Worm (Caenorhabditis elegans) whole organism, L1 larva: ENCODE measurements around the gene nuaf-1.

Source experiments
- C04F5.9 ChIP-seq: sonication (generic microtip); optimal IDR thresholded peaks from 2 replicates; lab custom pipeline; 2016; ENCODE audit warnings: missing genetic modification characterization, missing compliant biosample characterization
- C16A3.4 ChIP-seq: fragments of 150-350 bp; optimal IDR thresholded peaks from 2 replicates; lab custom pipeline; 2014; ENCODE audit warnings: missing biosample characterization, missing genetic modification characterization
- C34B4.2 ChIP-seq: sonication (generic microtip); optimal IDR thresholded peaks from 2 replicates; lab custom pipeline; 2017; ENCODE audit warnings: mild to moderate bottlenecking, missing genetic modification characterization, missing compliant biosample characterization
- Y116A8C.19 ChIP-seq: sonication (generic microtip); optimal IDR thresholded peaks from 2 replicates; lab custom pipeline; 2016; ENCODE audit warnings: missing compliant biosample characterization, missing genetic modification characterization, borderline replicate concordance
- aha-1 ChIP-seq: fragments of 150-350 bp; optimal IDR thresholded peaks from 2 replicates; lab custom pipeline; 2014; ENCODE audit warnings: missing biosample characterization, missing genetic modification characterization
- alr-1 ChIP-seq: fragments of 200-800 bp; sonication (Bioruptor generic); optimal IDR thresholded peaks from 2 replicates; lab custom pipeline; 2018; ENCODE audit warnings: borderline replicate concordance, mild to moderate bottlenecking, missing genetic modification characterization, missing compliant biosample characterization
- ama-1 ChIP-seq: fragments of 150-350 bp; optimal IDR thresholded peaks from 2 replicates; lab custom pipeline; 2014
- ceh-63 ChIP-seq: fragments of 200-800 bp; sonication (Bioruptor generic); optimal IDR thresholded peaks from 2 replicates; lab custom pipeline; 2018; ENCODE audit warnings: mild to moderate bottlenecking, missing genetic modification characterization, missing compliant biosample characterization
- ceh-8 ChIP-seq: fragments of 200-800 bp; sonication (Bioruptor generic); optimal IDR thresholded peaks from 2 replicates; lab custom pipeline; 2018; ENCODE audit warnings: mild to moderate bottlenecking, missing genetic modification characterization, moderate library complexity, missing compliant biosample characterization
- ceh-88 ChIP-seq: fragments of 200-800 bp; sonication (Bioruptor generic); IDR thresholded peaks from 2 replicates; pipeline ENCODE4 v1.3.6; 2022; ENCODE audit warnings: missing genetic modification characterization, missing compliant biosample characterization
- ces-1 ChIP-seq: fragments of 150-350 bp; optimal IDR thresholded peaks from 2 replicates; lab custom pipeline; 2014; ENCODE audit warnings: missing biosample characterization, missing genetic modification reagents, missing genetic modification characterization
- dpl-1 ChIP-seq, 3 experiments: fragments of 150-350 bp in 2 of 3; sonication (generic microtip) in 1 of 3; optimal IDR thresholded peaks; 2 replicates each; lab custom pipeline; 2014 to 2017; ENCODE audit warnings: missing biosample characterization in 3 of 3, missing genetic modification characterization in 3 of 3, missing genetic modification reagents in 3 of 3
- efl-1 ChIP-seq, 4 experiments: fragments of 150-350 bp; optimal IDR thresholded peaks in 3 of 4; peaks in 1 of 4; 1 replicate in 1 of 4; 2 replicates in 3 of 4; lab custom pipeline; 2014; ENCODE audit warnings: missing biosample characterization in 2 of 4, missing genetic modification characterization in 2 of 4, missing genetic modification reagents in 2 of 4
- egl-27 ChIP-seq, 2 experiments: fragments of 150-350 bp in 1 of 2; sonication (generic microtip); optimal IDR thresholded peaks; 3 replicates each; lab custom pipeline; 2017 to 2018; ENCODE audit warnings: missing biosample characterization in 2 of 2, missing genetic modification characterization in 2 of 2, missing genetic modification reagents in 2 of 2
- elt-2 ChIP-seq: sonication (generic microtip); optimal IDR thresholded peaks from 2 replicates; lab custom pipeline; 2016; ENCODE audit warnings: missing genetic modification characterization, mild to moderate bottlenecking, inconsistent platforms, missing compliant biosample characterization, missing genetic modification reagents
- elt-3 ChIP-seq, 6 experiments: fragments of 150-350 bp in 1 of 6; sonication (generic microtip); optimal IDR thresholded peaks; 2 replicates each; lab custom pipeline; 2017 to 2018; ENCODE audit warnings: missing biosample characterization in 6 of 6, missing genetic modification characterization in 6 of 6, inconsistent platforms in 1 of 6
- fos-1 ChIP-seq: fragments of 150-350 bp; optimal IDR thresholded peaks from 2 replicates; lab custom pipeline; 2014; ENCODE audit warnings: missing biosample characterization, missing genetic modification characterization
- grh-1 ChIP-seq: fragments of 200-800 bp; sonication (Bioruptor generic); IDR thresholded peaks from 2 replicates; pipeline ENCODE4 v1.3.6; 2022; ENCODE audit warnings: missing genetic modification reagents, missing genetic modification characterization, missing compliant biosample characterization
- lin-13 ChIP-seq: fragments of 150-350 bp; optimal IDR thresholded peaks from 2 replicates; lab custom pipeline; 2014; ENCODE audit warnings: missing biosample characterization, missing genetic modification reagents, missing genetic modification characterization
- lin-14 ChIP-seq: fragments of 200-800 bp; sonication (Bioruptor generic); optimal IDR thresholded peaks from 2 replicates; lab custom pipeline; 2018; ENCODE audit warnings: mild to moderate bottlenecking, missing genetic modification characterization, moderate library complexity, missing compliant biosample characterization
- lin-15B ChIP-seq: fragments of 150-350 bp; sonication (generic microtip); optimal IDR thresholded peaks from 3 replicates; lab custom pipeline; 2014; ENCODE audit warnings: missing biosample characterization, missing genetic modification characterization
- lin-35 ChIP-seq, 2 experiments: fragments of 150-350 bp; optimal IDR thresholded peaks; 2 replicates each; lab custom pipeline; 2014; ENCODE audit warnings: missing biosample characterization in 2 of 2, missing genetic modification characterization in 2 of 2, missing genetic modification reagents in 2 of 2
- mep-1 ChIP-seq: fragments of 150-350 bp; optimal IDR thresholded peaks from 2 replicates; lab custom pipeline; 2014; ENCODE audit warnings: missing biosample characterization, missing genetic modification characterization
- nhr-12 ChIP-seq: sonication (generic microtip); optimal IDR thresholded peaks from 2 replicates; lab custom pipeline; 2017; ENCODE audit warnings: missing biosample characterization, missing genetic modification characterization
- nhr-19 ChIP-seq: fragments of 200-800 bp; sonication (Bioruptor generic); conservative IDR thresholded peaks from 2 replicates; pipeline ENCODE4 v1.3.6; 2022; ENCODE audit warnings: missing genetic modification characterization, missing compliant biosample characterization
- nhr-20 ChIP-seq: sonication (generic microtip); optimal IDR thresholded peaks from 2 replicates; lab custom pipeline; 2016; ENCODE audit warnings: mild to moderate bottlenecking, missing genetic modification characterization, missing compliant biosample characterization
- nhr-28 ChIP-seq: fragments of 150-350 bp; optimal IDR thresholded peaks from 2 replicates; lab custom pipeline; 2014; ENCODE audit warnings: missing biosample characterization, missing genetic modification characterization
- nhr-47 ChIP-seq: sonication (generic microtip); optimal IDR thresholded peaks from 2 replicates; lab custom pipeline; 2016; ENCODE audit warnings: mild to moderate bottlenecking, missing genetic modification characterization, moderate library complexity, missing compliant biosample characterization
- nhr-71 ChIP-seq: sonication (generic microtip); optimal IDR thresholded peaks from 2 replicates; lab custom pipeline; 2016; ENCODE audit warnings: mild to moderate bottlenecking, missing genetic modification characterization, moderate library complexity, missing compliant biosample characterization
- nhr-77 ChIP-seq: fragments of 150-350 bp; optimal IDR thresholded peaks from 2 replicates; lab custom pipeline; 2014; ENCODE audit warnings: missing biosample characterization, missing genetic modification characterization
- nhr-85 ChIP-seq: sonication (generic microtip); peaks from one replicate; lab custom pipeline; 2016; ENCODE audit warnings: missing genetic modification characterization, inconsistent platforms, missing compliant biosample characterization
- nhr-90 ChIP-seq: sonication (generic microtip); optimal IDR thresholded peaks from 2 replicates; lab custom pipeline; 2016; ENCODE audit warnings: mild to moderate bottlenecking, missing genetic modification characterization, missing compliant biosample characterization; ENCODE audit not compliant: poor library complexity
- pax-3 ChIP-seq: fragments of 200-800 bp; sonication (Bioruptor generic); optimal IDR thresholded peaks from 2 replicates; lab custom pipeline; 2018; ENCODE audit warnings: mild to moderate bottlenecking, missing genetic modification characterization, moderate library complexity, missing compliant biosample characterization
- pqm-1 ChIP-seq: sonication (generic microtip); optimal IDR thresholded peaks from 3 replicates; lab custom pipeline; 2017; ENCODE audit warnings: missing biosample characterization, missing genetic modification characterization
- snpc-4 ChIP-seq: fragments of 150-350 bp; optimal IDR thresholded peaks from 2 replicates; lab custom pipeline; 2014; ENCODE audit warnings: missing biosample characterization, missing genetic modification characterization
- snu-23 ChIP-seq: sonication (generic microtip); optimal IDR thresholded peaks from 2 replicates; lab custom pipeline; 2016; ENCODE audit warnings: missing genetic modification characterization, missing compliant biosample characterization
- tlp-1 ChIP-seq: fragments of 150-350 bp; optimal IDR thresholded peaks from 2 replicates; lab custom pipeline; 2014; ENCODE audit warnings: missing biosample characterization, missing genetic modification characterization
- unc-130 ChIP-seq: fragments of 150-350 bp; optimal IDR thresholded peaks from 2 replicates; lab custom pipeline; 2017; ENCODE audit warnings: missing biosample characterization, missing genetic modification characterization, inconsistent platforms
- unc-62 ChIP-seq: fragments of 150-350 bp; optimal IDR thresholded peaks from 2 replicates; lab custom pipeline; 2014; ENCODE audit warnings: missing biosample characterization, missing genetic modification reagents, missing genetic modification characterization
- unc-98 ChIP-seq: fragments of 200-800 bp; sonication (Bioruptor generic); IDR thresholded peaks from 2 replicates; pipeline ENCODE4 v1.3.6; 2022; ENCODE audit warnings: missing genetic modification characterization, missing compliant biosample characterization
- vab-15 ChIP-seq: sonication (generic microtip); optimal IDR thresholded peaks from 2 replicates; lab custom pipeline; 2017; ENCODE audit warnings: missing genotype, mild to moderate bottlenecking, missing genetic modification characterization, missing compliant biosample characterization
- zip-4 ChIP-seq: fragments of 200-800 bp; sonication (Bioruptor generic); optimal IDR thresholded peaks from 2 replicates; lab custom pipeline; 2018; ENCODE audit warnings: mild to moderate bottlenecking, missing genetic modification characterization, moderate library complexity, missing compliant biosample characterization
- ztf-11 ChIP-seq, 2 experiments: sonication (generic microtip); optimal IDR thresholded peaks; 2 replicates each; lab custom pipeline; 2016 to 2017; ENCODE audit warnings: missing genetic modification characterization in 2 of 2, missing biosample characterization in 1 of 2, missing compliant biosample characterization in 1 of 2
- ztf-4 ChIP-seq: fragments of 150-350 bp; optimal IDR thresholded peaks from 2 replicates; lab custom pipeline; 2014; ENCODE audit warnings: missing biosample characterization, missing genetic modification characterization

nuaf-1 gene

ce11 chrV:13575866-13576265 is 7.4 kb upstream of the nuaf-1 start:
- TF ChIP-seq vab-15 (tag; lab: Kevin White, UChicago) = no peak
- TF ChIP-seq efl-1 (optimal IDR thresholded peaks at IDR 0.05; lab: Kevin White, UChicago) = no peak
- no peak for TF ChIP-seq efl-1 (GFP tag; optimal IDR thresholded peaks at IDR 0.05 in 1 of 2; lab: Kevin White, UChicago)
- no peak for TF ChIP-seq nhr-77 (tag; lab: Kevin White, UChicago)
- TF ChIP-seq elt-3 (tag; optimal IDR thresholded peaks at IDR 0.05; lab: Kevin White, UChicago) = no peak
- no peak for TF ChIP-seq ztf-11 (tag; optimal IDR thresholded peaks at IDR 0.05; lab: Kevin White, UChicago)
- TF ChIP-seq ceh-88 (GFP tag; lab: Robert Waterston, UW) = no peak
- no peak for TF ChIP-seq tlp-1 (tag; lab: Kevin White, UChicago)
- TF ChIP-seq snpc-4 = no peak
- TF ChIP-seq ceh-8 (GFP tag; lab: Kevin White, UChicago) = no peak
- no peak for TF ChIP-seq egl-27 (tag; optimal IDR thresholded peaks at IDR 0.05; lab: Kevin White, UChicago)
- TF ChIP-seq unc-62 (GFP tag; lab: Kevin White, UChicago) = no peak
- TF ChIP-seq unc-130 (tag; lab: Kevin White, UChicago) = no peak

- TF ChIP-seq lin-13 (GFP tag; lab: Kevin White, UChicago) (no peak), egl-27 (tag; optimal IDR thresholded peaks at IDR 0.05; lab: Kevin White, UChicago) (no peak), fos-1 (tag; lab: Kevin White, UChicago) (no peak), ztf-4 (tag; lab: Kevin White, UChicago) (no peak), lin-35 (GFP tag; optimal IDR thresholded peaks at IDR 0.05; lab: Kevin White, UChicago) (peak in 1 of 2 experiments; percentile 32), elt-2 (peak; percentile 45)
Observed at ce11 chrV:13571714-13572258, 3.4 kb upstream of the nuaf-1 start, which contains the start of gene C50B8.4. Gene C50B8.4 (plus strand): TSS chrV:13572012.

ce11 chrV:13566967-13567366 is 1.5 kb downstream of the nuaf-1 start:
- TF ChIP-seq nhr-20 (tag; lab: Kevin White, UChicago) (no peak), lin-15B (tag; lab: Kevin White, UChicago) (no peak), nhr-28 (tag; lab: Kevin White, UChicago) (no peak), mep-1 (no peak), zip-4 (GFP tag; lab: Kevin White, UChicago) (no peak), nhr-90 (tag; lab: Kevin White, UChicago) (no peak), pqm-1 (tag; lab: Kevin White, UChicago) (no peak), Y116A8C.19 (tag; lab: Kevin White, UChicago) (no peak), nhr-85 (tag; lab: Kevin White, UChicago) (peak; percentile 24), nhr-47 (tag; lab: Kevin White, UChicago) (no peak), pax-3 (tag; lab: Kevin White, UChicago) (peak; percentile 4), nhr-19 (GFP tag; lab: Robert Waterston, UW) (0 out of 2 replicates have a peak, but pooled peaks have one; percentile 2), lin-35 (GFP tag; optimal IDR thresholded peaks at IDR 0.05; lab: Kevin White, UChicago) (peak in 1 of 2 experiments; percentile 5), C34B4.2 (tag; lab: Kevin White, UChicago) (no peak), grh-1 (no peak), nhr-12 (tag; lab: Kevin White, UChicago) (no peak), C16A3.4 (tag; lab: Kevin White, UChicago) (no peak), ama-1 (lab: Kevin White, UChicago) (peak; percentile 67), elt-2 (peak; percentile 16), snu-23 (GFP tag; lab: Kevin White, UChicago) (peak; percentile 0), ces-1 (GFP tag; lab: Kevin White, UChicago) (no peak), C04F5.9 (tag; lab: Kevin White, UChicago) (no peak), ceh-63 (GFP tag; lab: Kevin White, UChicago) (no peak), dpl-1 (GFP tag; optimal IDR thresholded peaks at IDR 0.05; lab: Kevin White, UChicago) (peak in 1 of 3 experiments; percentile 10), vab-15 (tag; lab: Kevin White, UChicago) (no peak), alr-1 (tag; lab: Kevin White, UChicago) (no peak), unc-98 (GFP tag; lab: Robert Waterston, UW) (no peak), aha-1 (tag; lab: Kevin White, UChicago) (no peak), nhr-71 (peak; percentile 41), efl-1 (optimal IDR thresholded peaks at IDR 0.05; lab: Kevin White, UChicago) (no peak), efl-1 (GFP tag; optimal IDR thresholded peaks at IDR 0.05 in 1 of 2; lab: Kevin White, UChicago) (peak in 1 of 2 experiments; percentile 87), lin-14 (GFP tag; lab: Kevin White, UChicago) (no peak)
